ENCODE assay signal across 3 fruit fly cellular contexts in the genomic region with DNA sequence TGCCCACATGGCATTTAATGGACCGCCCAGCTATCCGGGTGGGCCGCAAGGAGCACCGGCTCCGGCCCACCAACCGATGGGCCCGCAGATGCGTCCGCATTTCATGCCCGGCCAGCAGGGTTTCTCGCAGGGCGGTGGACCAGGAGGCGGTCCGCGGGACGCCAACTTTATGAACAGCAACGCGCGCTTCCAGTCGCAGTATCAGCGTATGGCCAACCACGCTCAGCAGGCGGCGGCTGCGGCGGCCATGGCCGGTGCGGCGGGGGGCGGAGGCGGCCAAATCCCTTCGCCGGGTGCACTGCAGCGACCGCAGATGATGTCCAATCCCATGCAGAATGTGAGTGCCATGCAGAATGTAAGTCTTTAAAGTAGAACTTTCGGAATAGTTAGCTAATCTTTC.
TF ChIP-seq lines count a peak whose summit lies in the region.

No protein-coding gene starts in this region.

- TF ChIP-seq CTCF in whole organism, embryonic (GFP tag; optimal IDR thresholded peaks at IDR 0.05; lab: Kevin White, UChicago) = no peak

TF ChIP-seq in whole organism, embryonic, 481 proteins besides CTCF, POLR2A, EP300 and RAD21:
- TF ChIP-seq CG13296 (GFP tag; optimal IDR thresholded peaks at IDR 0.05; lab: Kevin White, UChicago) (no peak), CG8388 (GFP tag; optimal IDR thresholded peaks at IDR 0.05; lab: Kevin White, UChicago) (no peak), Hr39 (optimal IDR thresholded peaks at IDR 0.05; lab: Kevin White, UChicago) (peak; percentile 40), jing (GFP tag; optimal IDR thresholded peaks at IDR 0.05; lab: Kevin White, UChicago) (no peak), Hey (tag; optimal IDR thresholded peaks at IDR 0.05; lab: Kevin White, UChicago) (no peak), Med (GFP tag; lab: Kevin White, UChicago) (no peak), klu (GFP tag; IDR thresholded peaks at IDR 0.05; lab: Robert Waterston, UW) (no peak), Trl (optimal IDR thresholded peaks at IDR 0.05; lab: Kevin White, UChicago) (no peak), Trl (GFP tag; optimal IDR thresholded peaks at IDR 0.05; lab: Kevin White, UChicago) (no peak), CG11093 (GFP tag; IDR thresholded peaks at IDR 0.05; lab: Robert Waterston, UW) (0 out of 3 replicates have a peak, but pooled peaks have one; percentile 21), CG3847 (GFP tag; IDR thresholded peaks at IDR 0.05; lab: Robert Waterston, UW) (no peak), sisA (GFP tag; IDR thresholded peaks at IDR 0.05; lab: Robert Waterston, UW) (0 out of 2 replicates have a peak, but pooled peaks have one; percentile 7), prd (optimal IDR thresholded peaks at IDR 0.05; lab: Kevin White, UChicago) (no peak), prd (GFP tag; IDR thresholded peaks at IDR 0.05; lab: Robert Waterston, UW) (peak; percentile 35; the same call in 1 of the 3 replicates), Ets65A (GFP tag; lab: Kevin White, UChicago) (peak; percentile 71)

TF ChIP-seq in whole organism, pupa, 21 proteins besides CTCF, POLR2A, EP300 and RAD21:
- TF ChIP-seq fd96Ca (GFP tag; IDR thresholded peaks at IDR 0.05; lab: Robert Waterston, UW) (0 out of 3 replicates have a peak, but pooled peaks have one; percentile 5), EcR (GFP tag; optimal IDR thresholded peaks at IDR 0.05; lab: Kevin White, UChicago) (no peak)

TF ChIP-seq in whole organism, wandering third instar larva, 38 proteins besides CTCF, POLR2A, EP300 and RAD21:
- no peak for TF ChIP-seq sage (GFP tag; optimal IDR thresholded peaks at IDR 0.05; lab: Kevin White, UChicago)
- TF ChIP-seq Dfd (GFP tag; optimal IDR thresholded peaks at IDR 0.05; lab: Kevin White, UChicago) = peak; percentile 96
- no peak for TF ChIP-seq Sp1 (GFP tag; optimal IDR thresholded peaks at IDR 0.05; lab: Kevin White, UChicago)
